Worm (Caenorhabditis elegans): ENCODE measurements around the gene mau-8.

- TF ChIP-seq him-1 (tag; optimal IDR thresholded peaks at IDR 0.05) (no peak), dao-5 (tag; optimal IDR thresholded peaks at IDR 0.05) (no peak), W03F9.2 (tag; optimal IDR thresholded peaks at IDR 0.05) (no peak)
Measured at ce11 chrIV:13377716-13378115, at the start of gene mau-8.

Data from whole organism, L4/young adult.